Fruit fly (Drosophila melanogaster) whole organism, adult: ENCODE results near the gene strat.

ENCODE experiments used
- CG12768 ChIP-seq: fragments of 200-800 bp; sonication (Bioruptor generic); optimal IDR thresholded peaks from 2 replicates; lab custom pipeline; 2017; ENCODE audit warnings: missing biosample characterization, missing genetic modification characterization, mild to moderate bottlenecking, moderate library complexity, missing genetic modification reagents
- CG1620 ChIP-seq: fragments of 200-800 bp; sonication (Bioruptor generic); optimal IDR thresholded peaks from 2 replicates; lab custom pipeline; 2016; ENCODE audit warnings: missing biosample characterization, missing genetic modification characterization
- CG33017 ChIP-seq: fragments of 200-800 bp; sonication (Bioruptor generic); optimal IDR thresholded peaks from 2 replicates; lab custom pipeline; 2018; ENCODE audit warnings: missing biosample characterization, mild to moderate bottlenecking, missing genetic modification characterization, moderate library complexity
- CG5204 ChIP-seq: fragments of 200-800 bp; sonication (Bioruptor generic); optimal IDR thresholded peaks from 2 replicates; lab custom pipeline; 2016; ENCODE audit warnings: missing biosample characterization, missing genetic modification characterization
- Clk ChIP-seq: fragments of 200-800 bp; sonication (Bioruptor generic); optimal IDR thresholded peaks from 2 replicates; lab custom pipeline; 2017; ENCODE audit warnings: missing biosample characterization, missing genetic modification characterization
- Crg-1 ChIP-seq: fragments of 200-800 bp; sonication (Bioruptor generic); optimal IDR thresholded peaks from 2 replicates; lab custom pipeline; 2016; ENCODE audit warnings: missing biosample characterization, missing genetic modification characterization
- Mnt ChIP-seq: fragments of 200-800 bp; sonication (Bioruptor generic); optimal IDR thresholded peaks from 2 replicates; lab custom pipeline; 2016; ENCODE audit warnings: missing biosample characterization, mild to moderate bottlenecking, missing genetic modification characterization
- bab1 ChIP-seq: fragments of 200-800 bp; sonication (Bioruptor generic); optimal IDR thresholded peaks from 3 replicates; lab custom pipeline; 2019; ENCODE audit warnings: missing biosample characterization, mild to moderate bottlenecking, missing genetic modification characterization, moderate library complexity
- cnc ChIP-seq, 2 experiments: fragments of >200 bp; optimal IDR thresholded peaks; 2 replicates each; lab custom pipeline; 2017
- kay ChIP-seq: fragments of 200-800 bp; sonication (Bioruptor generic); peaks from one replicate; lab custom pipeline; 2016; ENCODE audit warnings: missing biosample characterization, missing genetic modification characterization, borderline replicate concordance
- ovo ChIP-seq: fragments of 200-800 bp; sonication (Bioruptor generic); optimal IDR thresholded peaks from 2 replicates; lab custom pipeline; 2016; ENCODE audit warnings: missing biosample characterization, missing genetic modification characterization
- pad ChIP-seq: fragments of 200-800 bp; sonication (Bioruptor generic); optimal IDR thresholded peaks from 3 replicates; lab custom pipeline; 2017; ENCODE audit warnings: missing biosample characterization, missing genetic modification characterization, mild to moderate bottlenecking, moderate library complexity, missing genetic modification reagents

- TF ChIP-seq cnc (optimal IDR thresholded peaks at IDR 0.05; lab: Kevin White, UChicago) (no peak), Crg-1 (GFP tag; lab: Kevin White, UChicago) (no peak), Clk (GFP tag; lab: Kevin White, UChicago) (no peak), CG1620 (GFP tag; lab: Kevin White, UChicago) (peak; percentile 28), pad (GFP tag; lab: Kevin White, UChicago) (peak; percentile 37), bab1 (GFP tag; lab: Kevin White, UChicago) (peak; percentile 51), CG33017 (tag; lab: Kevin White, UChicago) (no peak), CG5204 (GFP tag; lab: Kevin White, UChicago) (no peak), kay (GFP tag; lab: Kevin White, UChicago) (no peak), CG12768 (GFP tag; lab: Kevin White, UChicago) (no peak), ovo (GFP tag; lab: Kevin White, UChicago) (no peak), Mnt (GFP tag; lab: Kevin White, UChicago) (peak; percentile 96)
Measured at dm6 chr2L:8364006-8364956, 44.2 kb downstream of the strat start, which contains the start of the genes RpS13 and CSN8.
